Fruit fly (Drosophila melanogaster) whole organism: ENCODE data around the gene smash.

Source experiments
- CG8478 ChIP-seq: fragments of >200 bp; optimal IDR thresholded peaks from 2 replicates; lab custom pipeline; 2018; ENCODE audit warnings: inconsistent platforms
- Dll ChIP-seq: fragments of >200 bp; optimal IDR thresholded peaks from 2 replicates; lab custom pipeline; 2017
- EcR ChIP-seq, 2 experiments: fragments of >200 bp; optimal IDR thresholded peaks; 2 replicates each; lab custom pipeline; 2017; ENCODE audit warnings: missing biosample characterization in 2 of 2, missing genetic modification characterization in 2 of 2, missing genetic modification reagents in 2 of 2
- pan ChIP-seq: fragments of >200 bp; optimal IDR thresholded peaks from 2 replicates; lab custom pipeline; 2017
- psq ChIP-seq: fragments of >200 bp; optimal IDR thresholded peaks from 2 replicates; lab custom pipeline; 2017
- usp ChIP-seq: fragments of >200 bp; optimal IDR thresholded peaks from 2 replicates; lab custom pipeline; 2017; ENCODE audit warnings: missing biosample characterization, missing genetic modification characterization, mixed read lengths

smash gene

DNA sequence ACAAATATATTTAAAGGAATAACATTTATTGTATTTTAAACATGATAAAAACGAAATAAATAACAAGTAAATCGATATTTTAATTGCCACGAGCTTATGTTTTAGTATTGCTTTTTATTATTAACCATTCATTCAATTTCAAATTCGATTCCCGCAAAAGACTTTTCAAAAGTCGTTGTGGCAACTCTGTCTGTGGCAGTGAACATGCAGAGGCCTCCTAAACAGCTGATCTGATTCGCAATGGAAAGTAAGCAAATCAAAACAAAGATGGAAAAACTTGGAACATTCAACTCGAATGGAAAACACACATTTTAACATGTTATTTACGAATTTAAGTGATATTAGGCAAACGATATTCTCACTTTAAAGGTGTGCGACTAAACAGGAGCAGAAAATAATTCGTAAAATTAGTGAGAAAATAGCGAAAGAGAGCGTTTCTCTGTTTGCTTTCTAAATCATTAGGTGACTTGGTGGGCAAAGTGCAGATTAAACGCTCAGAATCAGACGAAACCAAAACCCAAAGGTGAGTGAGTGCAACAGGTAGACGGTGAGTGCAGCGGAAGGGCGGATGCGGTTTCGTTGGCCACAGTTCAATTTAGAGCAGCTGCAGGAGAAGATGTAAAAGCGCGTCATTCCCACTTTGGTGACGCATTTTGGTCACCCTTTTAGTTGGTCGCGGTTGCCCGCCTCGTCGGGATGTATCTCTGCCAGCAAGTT lies 4.7 kb upstream of the smash start, which contains the start of gene spartin:
Gene spartin, plus strand, starts transcription at position 244 of the 717 bp plus-strand sequence.
- no peak for TF ChIP-seq EcR (GFP tag; optimal IDR thresholded peaks at IDR 0.05; lab: Kevin White, UChicago)
- no peak for TF ChIP-seq usp (GFP tag; lab: Kevin White, UChicago)
- TF ChIP-seq Dll (lab: Kevin White, UChicago), result no peak
- no peak for TF ChIP-seq psq
- no peak for TF ChIP-seq CG8478 (lab: Kevin White, UChicago)
- no peak for TF ChIP-seq pan (lab: Kevin White, UChicago)

DNA sequence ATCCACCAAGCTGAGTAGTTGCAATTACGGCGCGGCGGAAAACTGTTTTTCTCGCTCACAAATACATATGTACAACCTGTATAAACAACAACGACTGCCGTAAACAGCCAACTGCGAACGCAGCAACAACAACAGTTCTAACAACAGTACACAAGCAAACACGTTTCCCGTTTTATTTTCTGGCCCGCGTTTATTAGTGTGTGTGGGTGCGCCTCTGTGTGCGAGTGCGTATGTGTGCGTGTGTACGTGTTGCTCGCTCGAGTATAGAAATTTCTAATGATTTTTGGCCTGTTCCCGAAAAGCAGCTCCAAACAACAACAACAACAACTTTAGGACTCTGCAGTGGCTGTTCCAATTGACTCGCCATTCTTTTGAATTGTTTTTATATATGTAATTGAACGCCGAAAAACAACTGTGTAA lies 565 bp downstream of the smash start:
- no peak for TF ChIP-seq psq
- no peak for TF ChIP-seq pan (lab: Kevin White, UChicago)
- TF ChIP-seq CG8478 (lab: Kevin White, UChicago), result no peak
- no peak for TF ChIP-seq Dll (lab: Kevin White, UChicago)
- TF ChIP-seq usp (GFP tag; lab: Kevin White, UChicago), result no peak
- TF ChIP-seq EcR (GFP tag; optimal IDR thresholded peaks at IDR 0.05; lab: Kevin White, UChicago), result no peak

DNA sequence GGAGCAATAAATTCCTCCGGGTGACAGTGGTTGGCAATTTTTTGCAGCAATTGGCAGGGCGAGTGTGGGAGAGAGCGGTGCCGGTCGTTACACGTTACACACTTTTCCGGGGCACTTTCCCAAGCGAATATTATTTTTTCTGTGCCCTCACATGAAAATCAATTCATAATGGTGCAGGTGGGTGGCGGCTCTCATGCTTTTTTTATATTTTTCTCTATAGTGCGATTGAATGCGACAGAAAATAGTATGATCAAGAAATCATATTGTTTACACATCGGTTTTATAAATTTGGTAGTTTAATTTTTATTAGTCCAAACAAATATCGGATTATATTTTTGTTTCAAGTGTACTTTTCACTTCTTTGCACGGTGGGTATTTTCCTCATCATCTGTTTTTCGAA lies 2.3 kb downstream of the smash start:
- no peak for TF ChIP-seq psq
- TF ChIP-seq CG8478 (lab: Kevin White, UChicago), result no peak
- no peak for TF ChIP-seq EcR (GFP tag; optimal IDR thresholded peaks at IDR 0.05; lab: Kevin White, UChicago)
- TF ChIP-seq usp (GFP tag; lab: Kevin White, UChicago), result no peak
- no peak for TF ChIP-seq pan (lab: Kevin White, UChicago)
- TF ChIP-seq Dll (lab: Kevin White, UChicago), result no peak

DNA sequence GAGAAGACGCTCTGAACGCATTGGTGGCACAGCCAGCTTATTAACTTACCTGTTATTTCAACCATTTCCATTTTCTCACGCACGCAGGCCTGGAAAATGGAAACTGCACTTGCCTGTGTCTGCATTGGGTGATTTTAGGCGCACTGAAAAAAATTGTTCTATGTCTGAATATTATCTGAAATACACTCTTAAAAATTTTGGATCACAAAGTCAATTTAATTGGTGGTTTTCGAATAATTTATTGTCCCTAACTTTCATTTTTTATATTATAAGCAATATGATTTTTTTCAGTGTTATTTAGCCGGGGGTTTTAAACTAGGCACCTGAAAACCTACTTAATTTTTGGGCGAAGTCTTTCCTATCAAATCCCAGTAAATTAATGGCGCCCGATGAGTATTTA lies 3.7 kb downstream of the smash start:
- TF ChIP-seq psq, result no peak

DNA sequence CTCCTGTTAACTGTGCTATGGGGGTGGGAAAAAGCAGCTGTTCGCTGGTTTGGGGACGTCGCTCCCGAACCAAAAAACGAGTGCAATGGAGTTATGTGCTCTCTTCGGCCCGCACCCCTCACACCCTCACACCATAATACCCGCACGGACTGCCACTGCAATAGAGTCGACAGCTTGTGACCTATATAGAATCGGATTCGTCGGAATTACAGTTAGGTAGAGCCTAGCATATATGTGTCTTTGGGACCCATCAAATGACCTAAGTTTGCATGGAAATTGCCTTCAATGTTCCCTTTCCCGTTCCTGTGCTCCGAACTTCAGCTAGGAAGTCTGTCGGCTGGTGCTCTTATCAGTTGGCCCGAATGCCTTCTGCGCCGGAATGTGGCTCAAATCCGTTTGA lies 4.8 kb downstream of the smash start:
- TF ChIP-seq Dll (lab: Kevin White, UChicago), result no peak
- TF ChIP-seq CG8478 (lab: Kevin White, UChicago), result no peak
- no peak for TF ChIP-seq psq
- no peak for TF ChIP-seq usp (GFP tag; lab: Kevin White, UChicago)
- no peak for TF ChIP-seq EcR (GFP tag; optimal IDR thresholded peaks at IDR 0.05; lab: Kevin White, UChicago)
- no peak for TF ChIP-seq pan (lab: Kevin White, UChicago)

DNA sequence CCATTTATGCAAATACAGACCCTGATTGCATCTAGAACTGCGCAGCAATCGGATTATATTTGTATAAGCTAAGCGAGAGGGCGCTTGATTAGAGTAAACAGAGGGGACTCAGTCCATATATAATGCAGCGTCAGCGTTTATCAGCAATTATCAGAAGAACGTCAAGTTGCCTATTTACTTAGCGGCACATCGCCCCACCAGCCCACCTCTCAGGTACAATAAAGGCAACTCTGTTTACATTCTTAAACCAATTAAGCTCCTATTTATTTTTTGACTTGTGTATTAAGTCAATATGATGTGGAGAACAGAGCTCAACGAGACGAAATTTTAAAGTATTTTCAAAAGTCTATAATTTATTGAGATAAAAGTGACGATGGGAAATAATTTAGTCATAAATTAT lies 5.6 kb downstream of the smash start:
- TF ChIP-seq CG8478 (lab: Kevin White, UChicago) (no peak), Dll (lab: Kevin White, UChicago) (no peak), usp (GFP tag; lab: Kevin White, UChicago) (no peak), EcR (GFP tag; optimal IDR thresholded peaks at IDR 0.05; lab: Kevin White, UChicago) (no peak), psq (no peak), pan (lab: Kevin White, UChicago) (no peak)

DNA sequence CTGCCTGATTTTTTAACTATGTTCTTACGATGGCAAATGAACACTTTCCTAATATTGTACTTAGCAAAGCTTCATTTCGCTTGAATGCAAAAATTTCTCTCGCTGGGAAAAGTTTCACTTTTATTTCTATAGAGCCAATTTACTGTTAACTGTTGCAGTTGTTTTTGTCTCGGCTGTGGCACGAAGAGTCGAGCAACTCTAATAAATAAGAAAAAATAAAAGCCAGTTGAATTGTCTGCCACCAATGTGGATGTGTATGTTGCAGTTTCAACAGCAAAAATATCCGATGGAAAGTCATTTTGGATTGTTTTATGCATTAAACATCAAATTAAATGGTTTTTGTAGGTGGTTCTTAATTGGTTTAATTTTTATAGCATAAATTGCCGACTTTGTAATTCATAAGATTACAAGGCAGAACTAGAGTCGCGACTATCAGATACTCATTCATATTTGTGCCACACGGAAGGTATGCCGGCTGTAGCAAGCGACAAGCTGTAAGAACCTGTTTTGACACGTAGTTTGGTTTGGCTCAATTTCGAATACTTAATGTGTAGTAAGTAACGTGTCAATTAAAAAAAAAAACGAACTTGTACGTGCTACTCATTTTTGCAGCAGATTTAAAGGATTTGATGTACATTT lies 6.8 kb downstream of the smash start:
- TF ChIP-seq Dll (lab: Kevin White, UChicago), result no peak
- no peak for TF ChIP-seq usp (GFP tag; lab: Kevin White, UChicago)
- no peak for TF ChIP-seq EcR (GFP tag; optimal IDR thresholded peaks at IDR 0.05; lab: Kevin White, UChicago)
- no peak for TF ChIP-seq psq
- no peak for TF ChIP-seq CG8478 (lab: Kevin White, UChicago)

DNA sequence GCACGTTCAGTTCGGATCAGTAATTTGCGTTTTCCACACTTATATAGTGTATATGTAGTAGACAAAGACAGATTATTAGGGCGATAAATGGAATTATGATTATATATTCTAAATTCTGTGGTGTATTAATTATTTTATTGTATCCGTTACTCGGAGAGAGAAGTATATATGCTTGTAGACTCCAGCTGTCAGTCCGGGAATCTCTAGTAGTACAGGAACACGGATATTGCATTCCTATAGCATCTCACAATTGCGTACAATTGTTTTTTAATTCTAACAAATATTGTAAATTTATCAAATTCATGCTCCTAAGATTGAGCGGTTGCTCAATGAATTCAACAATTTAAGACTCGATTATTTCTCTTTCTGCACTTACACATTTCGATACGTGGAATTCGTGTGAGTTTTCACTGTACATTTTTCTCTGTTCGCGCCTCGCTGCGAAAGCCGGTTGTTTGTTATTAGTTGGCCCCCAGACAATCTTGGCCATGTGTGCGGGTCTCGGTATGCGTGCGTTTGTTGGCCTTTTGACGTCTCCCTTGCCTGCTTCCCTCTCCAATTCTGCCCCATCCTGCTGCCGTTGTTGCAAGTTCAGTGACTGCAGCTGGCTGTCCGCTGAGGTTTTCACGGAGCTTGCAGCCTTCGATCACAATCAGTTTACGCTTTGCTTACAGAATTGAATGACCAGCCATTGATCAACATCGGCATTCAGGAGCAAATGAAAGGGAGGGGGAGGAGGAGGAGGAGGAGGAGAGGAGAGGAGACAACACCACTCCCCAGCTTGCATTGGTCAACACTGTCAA lies 8.2 kb downstream of the smash start:
- TF ChIP-seq Dll (lab: Kevin White, UChicago), result no peak
- TF ChIP-seq EcR (GFP tag; optimal IDR thresholded peaks at IDR 0.05; lab: Kevin White, UChicago), result peak in 1 of 2 experiments; percentile 96
- TF ChIP-seq psq, result no peak

DNA sequence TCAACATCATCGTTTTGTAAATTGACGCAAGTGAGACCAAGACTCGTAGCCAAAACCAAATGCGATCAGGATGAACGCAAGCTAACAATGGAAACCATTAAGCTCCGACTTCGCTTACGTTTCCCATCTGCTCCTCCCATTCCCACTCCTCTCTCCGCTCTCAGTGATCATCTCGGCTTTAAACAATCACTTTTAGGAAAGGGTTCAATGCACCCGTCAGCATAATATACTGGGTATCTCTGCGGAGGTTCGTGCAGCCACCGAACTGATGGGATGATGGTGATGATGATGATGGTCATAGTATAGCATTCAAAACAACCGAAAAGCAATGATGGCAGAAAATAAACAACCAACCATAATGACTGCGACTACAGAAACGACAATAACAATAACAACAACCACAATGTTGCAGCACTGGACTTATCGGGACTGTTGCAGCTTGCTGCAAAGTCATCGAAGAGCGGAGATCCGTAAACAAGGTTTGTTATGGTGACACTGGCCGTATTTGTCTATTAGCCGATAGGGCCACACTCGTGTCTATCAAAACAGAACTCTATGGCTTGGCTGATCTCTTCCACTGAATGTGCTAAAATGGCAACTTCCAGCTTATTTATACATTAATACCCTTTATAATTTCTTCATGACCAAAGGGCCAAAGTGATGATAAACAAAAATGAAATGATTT lies 17.7 kb downstream of the smash start:
- TF ChIP-seq EcR (GFP tag; optimal IDR thresholded peaks at IDR 0.05; lab: Kevin White, UChicago) (peak in 1 of 2 experiments; percentile 51), CG8478 (lab: Kevin White, UChicago) (no peak)

DNA sequence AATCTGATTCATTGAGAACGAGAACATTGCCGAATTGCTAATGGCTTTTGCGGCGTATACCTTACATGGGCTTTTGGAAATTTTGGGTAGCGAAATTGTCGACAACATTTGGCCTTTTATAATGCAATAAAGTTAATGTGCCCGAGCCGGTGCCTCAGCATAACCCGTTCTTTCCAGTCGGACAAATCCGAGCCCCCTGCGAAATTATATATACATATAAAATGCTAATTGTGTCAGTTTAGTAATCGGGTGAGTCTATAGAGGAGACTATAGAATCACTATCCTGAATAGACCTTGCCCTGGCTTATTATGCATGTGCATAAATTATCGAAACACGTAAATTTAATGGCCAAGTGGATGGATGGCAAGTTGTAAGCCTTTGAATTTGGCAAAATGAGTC lies 19.0 kb downstream of the smash start:
- no peak for TF ChIP-seq Dll (lab: Kevin White, UChicago)
- TF ChIP-seq CG8478 (lab: Kevin White, UChicago), result no peak
- TF ChIP-seq EcR (GFP tag; optimal IDR thresholded peaks at IDR 0.05; lab: Kevin White, UChicago), result no peak
- no peak for TF ChIP-seq usp (GFP tag; lab: Kevin White, UChicago)
- TF ChIP-seq psq, result no peak
- no peak for TF ChIP-seq pan (lab: Kevin White, UChicago)

DNA sequence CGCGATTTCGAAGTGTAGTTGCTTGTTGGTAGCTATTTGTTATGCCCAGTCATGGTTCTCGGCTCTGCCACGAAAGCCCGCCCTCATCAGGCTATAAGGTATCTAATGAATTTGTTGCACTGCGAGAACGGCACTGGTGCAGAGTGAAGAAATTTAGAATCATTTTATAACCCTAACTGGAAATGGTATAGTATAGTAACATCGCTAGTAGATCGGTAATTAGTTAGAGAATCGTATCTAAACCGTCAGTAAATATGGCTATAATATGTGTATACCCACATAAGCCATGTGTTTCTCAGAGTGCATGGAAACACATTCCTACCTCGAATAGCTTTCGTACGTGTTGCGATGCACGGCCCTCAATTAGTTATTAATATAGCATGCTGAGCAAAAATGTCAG lies 27.8 kb downstream of the smash start:
- TF ChIP-seq Dll (lab: Kevin White, UChicago), result no peak
- TF ChIP-seq psq, result no peak
- no peak for TF ChIP-seq CG8478 (lab: Kevin White, UChicago)
- no peak for TF ChIP-seq pan (lab: Kevin White, UChicago)
- no peak for TF ChIP-seq usp (GFP tag; lab: Kevin White, UChicago)
- TF ChIP-seq EcR (GFP tag; optimal IDR thresholded peaks at IDR 0.05; lab: Kevin White, UChicago), result no peak
